Worm (Caenorhabditis elegans): ENCODE data around the gene M01F1.8.

Gene M01F1.8

ce11 chrIII:3520417-3520816 lies 18.1 kb upstream of the M01F1.8 start:
- TF ChIP-seq unc-62 (GFP tag; optimal IDR thresholded peaks at IDR 0.05): no peak

ce11 chrIII:3519505-3519904 lies 17.2 kb upstream of the M01F1.8 start, which contains the start of gene hmit-1.3:
hmit-1.3 (minus strand) TSS chrIII:3519607.
- TF ChIP-seq unc-62 (GFP tag; optimal IDR thresholded peaks at IDR 0.05): no peak

- TF ChIP-seq unc-62 (GFP tag; optimal IDR thresholded peaks at IDR 0.05): no peak
Observed at ce11 chrIII:3511808-3512207, 9.5 kb upstream of the M01F1.8 start.

- TF ChIP-seq unc-62 (GFP tag; optimal IDR thresholded peaks at IDR 0.05): no peak
Observed at ce11 chrIII:3509908-3510307, 7.6 kb upstream of the M01F1.8 start, which contains the start of the genes M01F1.4 and mrpl-35. M01F1.4 (minus strand) TSS chrIII:3510033. mrpl-35 (plus strand) TSS chrIII:3510237.

- TF ChIP-seq unc-62 (GFP tag; optimal IDR thresholded peaks at IDR 0.05): no peak
Observed at ce11 chrIII:3505051-3505548, 2.8 kb upstream of the M01F1.8 start, which contains the start of gene lias-1. lias-1 (minus strand) TSS chrIII:3505101.

- TF ChIP-seq unc-62 (GFP tag; optimal IDR thresholded peaks at IDR 0.05): no peak
Observed at ce11 chrIII:3504239-3504638, 1.9 kb upstream of the M01F1.8 start.

- no peak for TF ChIP-seq unc-62 (GFP tag; optimal IDR thresholded peaks at IDR 0.05)
Observed at ce11 chrIII:3503286-3503685, 937 bp upstream of the M01F1.8 start, which contains the start of gene rpl-16. rpl-16 (minus strand) TSS chrIII:3503604.

- TF ChIP-seq unc-62 (GFP tag; optimal IDR thresholded peaks at IDR 0.05): no peak
Observed at ce11 chrIII:3499850-3500249, 2.5 kb downstream of the M01F1.8 start.

ce11 chrIII:3498957-3499356 lies 3.4 kb downstream of the M01F1.8 start, which contains the start of gene M01F1.9:
M01F1.9 (minus strand) TSS chrIII:3499057.
- no peak for TF ChIP-seq unc-62 (GFP tag; optimal IDR thresholded peaks at IDR 0.05)

ce11 chrIII:3493138-3493537 lies 9.2 kb downstream of the M01F1.8 start, which contains the start of gene gly-14:
gly-14 (minus strand) TSS chrIII:3493238.
- no peak for TF ChIP-seq unc-62 (GFP tag; optimal IDR thresholded peaks at IDR 0.05)

- TF ChIP-seq unc-62 (GFP tag; optimal IDR thresholded peaks at IDR 0.05): no peak
Observed at ce11 chrIII:3488224-3488623, 14.1 kb downstream of the M01F1.8 start, which contains the start of gene C34C12.7. C34C12.7 (minus strand) TSS chrIII:3488341.

ce11 chrIII:3487133-3487532 lies 15.2 kb downstream of the M01F1.8 start:
- TF ChIP-seq unc-62 (GFP tag; optimal IDR thresholded peaks at IDR 0.05): no peak

- no peak for TF ChIP-seq unc-62 (GFP tag; optimal IDR thresholded peaks at IDR 0.05)
Observed at ce11 chrIII:3486055-3486454, 16.3 kb downstream of the M01F1.8 start.

ce11 chrIII:3484995-3485394 lies 17.4 kb downstream of the M01F1.8 start:
- TF ChIP-seq unc-62 (GFP tag; optimal IDR thresholded peaks at IDR 0.05): no peak

- TF ChIP-seq unc-62 (GFP tag; optimal IDR thresholded peaks at IDR 0.05): no peak
Observed at ce11 chrIII:3482291-3482690, 20.1 kb downstream of the M01F1.8 start, which contains the start of gene C34C12.6. C34C12.6 (plus strand) TSS chrIII:3482591.

- TF ChIP-seq unc-62 (GFP tag; optimal IDR thresholded peaks at IDR 0.05): no peak
Observed at ce11 chrIII:3480950-3481349, 21.4 kb downstream of the M01F1.8 start.

- TF ChIP-seq unc-62 (GFP tag; optimal IDR thresholded peaks at IDR 0.05): no peak
Observed at ce11 chrIII:3480236-3480635, 22.1 kb downstream of the M01F1.8 start.
